Worm (Caenorhabditis elegans) whole organism, late embryonic: ENCODE measurements around the gene jmjd-3.3.

Experiments used
- C08G9.2 ChIP-seq: sonication (generic microtip); optimal IDR thresholded peaks from 2 replicates; lab custom pipeline; 2016; ENCODE audit warnings: mild to moderate bottlenecking, missing genetic modification characterization, moderate library complexity, missing compliant biosample characterization
- K09A11.1 ChIP-seq: sonication (generic microtip); optimal IDR thresholded peaks from 2 replicates; lab custom pipeline; 2017; ENCODE audit warnings: antibody characterized with exemption, mild to moderate bottlenecking, missing genetic modification characterization, missing compliant biosample characterization; ENCODE audit not compliant: insufficient read depth
- ahr-1 ChIP-seq: sonication (generic microtip); optimal IDR thresholded peaks from 2 replicates; lab custom pipeline; 2016; ENCODE audit warnings: missing genetic modification characterization, missing compliant biosample characterization
- ama-1 ChIP-seq: fragments of 150-350 bp; optimal IDR thresholded peaks from 2 replicates; lab custom pipeline; 2014
- ceh-18 ChIP-seq: sonication (generic microtip); optimal IDR thresholded peaks from 2 replicates; lab custom pipeline; 2016; ENCODE audit warnings: missing genetic modification characterization, missing compliant biosample characterization
- ceh-19 ChIP-seq: fragments of 200-800 bp; sonication (Bioruptor generic); optimal IDR thresholded peaks from 2 replicates; lab custom pipeline; 2018; ENCODE audit warnings: mild to moderate bottlenecking, missing genetic modification characterization, missing compliant biosample characterization
- ceh-22 ChIP-seq: sonication (generic microtip); optimal IDR thresholded peaks from 2 replicates; lab custom pipeline; 2017; ENCODE audit warnings: missing biosample characterization, missing genetic modification characterization
- ceh-34 ChIP-seq: sonication (generic microtip); optimal IDR thresholded peaks from 2 replicates; lab custom pipeline; 2016; ENCODE audit warnings: mild to moderate bottlenecking, missing genetic modification characterization, missing compliant biosample characterization
- ceh-45 ChIP-seq: fragments of 200-800 bp; sonication (Bioruptor generic); IDR thresholded peaks from 2 replicates; pipeline ENCODE4 v1.3.6; 2022; ENCODE audit warnings: missing genetic modification reagents, missing genetic modification characterization, missing compliant biosample characterization
- ceh-48 ChIP-seq: sonication (generic microtip); optimal IDR thresholded peaks from 2 replicates; lab custom pipeline; 2016; ENCODE audit warnings: missing genetic modification characterization, inconsistent platforms, missing compliant biosample characterization
- ceh-6 ChIP-seq: fragments of 200-800 bp; sonication (Bioruptor generic); optimal IDR thresholded peaks from 2 replicates; lab custom pipeline; 2018; ENCODE audit warnings: mild to moderate bottlenecking, missing genetic modification characterization, missing compliant biosample characterization
- ceh-9 ChIP-seq: sonication (generic microtip); optimal IDR thresholded peaks from 2 replicates; lab custom pipeline; 2016; ENCODE audit warnings: mild to moderate bottlenecking, missing genetic modification characterization, inconsistent platforms, missing compliant biosample characterization
- che-1 ChIP-seq: sonication (generic microtip); optimal IDR thresholded peaks from 2 replicates; lab custom pipeline; 2016; ENCODE audit warnings: mild to moderate bottlenecking, missing genetic modification characterization, missing compliant biosample characterization
- dve-1 ChIP-seq: sonication (generic microtip); optimal IDR thresholded peaks from 2 replicates; lab custom pipeline; 2017; ENCODE audit warnings: antibody characterized with exemption, mild to moderate bottlenecking, missing genetic modification characterization, missing compliant biosample characterization
- elt-2 ChIP-seq: sonication (generic microtip); optimal IDR thresholded peaks from 2 replicates; lab custom pipeline; 2016; ENCODE audit warnings: missing genetic modification reagents, missing genetic modification characterization, missing compliant biosample characterization
- eyg-1 ChIP-seq: sonication (generic microtip); optimal IDR thresholded peaks from 2 replicates; lab custom pipeline; 2016; ENCODE audit warnings: missing genotype, missing genetic modification characterization, missing compliant biosample characterization
- gmeb-2 ChIP-seq: sonication (generic microtip); optimal IDR thresholded peaks from 2 replicates; lab custom pipeline; 2016; ENCODE audit warnings: missing genetic modification characterization, inconsistent platforms, missing compliant biosample characterization
- hlh-13 ChIP-seq: fragments of 200-800 bp; sonication (Bioruptor generic); optimal IDR thresholded peaks from 2 replicates; lab custom pipeline; 2018; ENCODE audit warnings: mild to moderate bottlenecking, missing genetic modification characterization, missing compliant biosample characterization
- hlh-6 ChIP-seq: sonication (generic microtip); optimal IDR thresholded peaks from 2 replicates; lab custom pipeline; 2016; ENCODE audit warnings: missing genotype, missing genetic modification characterization, missing compliant biosample characterization
- lin-11 ChIP-seq: fragments of 200-800 bp; sonication (Bioruptor generic); optimal IDR thresholded peaks from 2 replicates; lab custom pipeline; 2018; ENCODE audit warnings: mild to moderate bottlenecking, missing genetic modification characterization, missing compliant biosample characterization
- madf-2 ChIP-seq: sonication (generic microtip); optimal IDR thresholded peaks from 2 replicates; lab custom pipeline; 2017; ENCODE audit warnings: missing genetic modification characterization, missing compliant biosample characterization
- mec-3 ChIP-seq: sonication (generic microtip); optimal IDR thresholded peaks from 2 replicates; lab custom pipeline; 2016; ENCODE audit warnings: borderline replicate concordance, missing genetic modification characterization, missing compliant biosample characterization
- nfya-1 ChIP-seq: sonication (generic microtip); optimal IDR thresholded peaks from 2 replicates; lab custom pipeline; 2017; ENCODE audit warnings: missing genetic modification characterization, mild to moderate bottlenecking, missing compliant biosample characterization, antibody characterized with exemption, moderate library complexity
- nhr-232 ChIP-seq: sonication (generic microtip); optimal IDR thresholded peaks from 2 replicates; lab custom pipeline; 2016; ENCODE audit warnings: missing genetic modification characterization, missing compliant biosample characterization
- npax-4 ChIP-seq: sonication (generic microtip); optimal IDR thresholded peaks from 2 replicates; lab custom pipeline; 2016; ENCODE audit warnings: missing genetic modification characterization, missing compliant biosample characterization
- odd-2 ChIP-seq: sonication (generic microtip); optimal IDR thresholded peaks from 2 replicates; lab custom pipeline; 2017; ENCODE audit warnings: antibody characterized with exemption, mild to moderate bottlenecking, missing genetic modification characterization, missing compliant biosample characterization
- pag-3 ChIP-seq: sonication (generic microtip); optimal IDR thresholded peaks from 2 replicates; lab custom pipeline; 2016; ENCODE audit warnings: missing compliant biosample characterization, missing genetic modification characterization, borderline replicate concordance
- pat-9 ChIP-seq: fragments of 200-800 bp; sonication (Bioruptor generic); optimal IDR thresholded peaks from 2 replicates; lab custom pipeline; 2018; ENCODE audit warnings: mild to moderate bottlenecking, missing genetic modification characterization, moderate library complexity, missing compliant biosample characterization
- pha-2 ChIP-seq: sonication (generic microtip); optimal IDR thresholded peaks from 2 replicates; lab custom pipeline; 2017; ENCODE audit warnings: mild to moderate bottlenecking, missing genetic modification characterization, missing compliant biosample characterization
- pqm-1 ChIP-seq: sonication (generic microtip); optimal IDR thresholded peaks from 2 replicates; lab custom pipeline; 2016; ENCODE audit warnings: missing genetic modification characterization, missing compliant biosample characterization
- sox-2 ChIP-seq: fragments of 200-800 bp; sonication (Bioruptor generic); IDR thresholded peaks from 2 replicates; pipeline ENCODE4 v1.3.6; 2022; ENCODE audit warnings: missing genetic modification reagents, missing genetic modification characterization, missing compliant biosample characterization
- sox-4 ChIP-seq: sonication (generic microtip); optimal IDR thresholded peaks from 2 replicates; lab custom pipeline; 2017; ENCODE audit warnings: mild to moderate bottlenecking, missing genetic modification characterization, inconsistent platforms, missing compliant biosample characterization
- syd-9 ChIP-seq: sonication (generic microtip); optimal IDR thresholded peaks from 2 replicates; lab custom pipeline; 2016; ENCODE audit warnings: mild to moderate bottlenecking, missing genetic modification characterization, moderate library complexity, missing compliant biosample characterization
- tbx-2 ChIP-seq: sonication (generic microtip); optimal IDR thresholded peaks from 2 replicates; lab custom pipeline; 2016; ENCODE audit warnings: missing genetic modification characterization, missing compliant biosample characterization
- tbx-7 ChIP-seq: sonication (generic microtip); optimal IDR thresholded peaks from 2 replicates; lab custom pipeline; 2016; ENCODE audit warnings: missing genotype, missing genetic modification characterization, missing compliant biosample characterization
- ttx-3 ChIP-seq: sonication (generic microtip); optimal IDR thresholded peaks from 2 replicates; lab custom pipeline; 2016; ENCODE audit warnings: missing genetic modification reagents, missing genetic modification characterization, missing compliant biosample characterization
- unc-86 ChIP-seq: sonication (generic microtip); optimal IDR thresholded peaks from 2 replicates; lab custom pipeline; 2016; ENCODE audit warnings: missing genetic modification characterization, missing compliant biosample characterization
- ztf-16 ChIP-seq: sonication (generic microtip); optimal IDR thresholded peaks from 2 replicates; lab custom pipeline; 2017; ENCODE audit warnings: missing genetic modification characterization, missing compliant biosample characterization

Gene jmjd-3.3

DNA sequence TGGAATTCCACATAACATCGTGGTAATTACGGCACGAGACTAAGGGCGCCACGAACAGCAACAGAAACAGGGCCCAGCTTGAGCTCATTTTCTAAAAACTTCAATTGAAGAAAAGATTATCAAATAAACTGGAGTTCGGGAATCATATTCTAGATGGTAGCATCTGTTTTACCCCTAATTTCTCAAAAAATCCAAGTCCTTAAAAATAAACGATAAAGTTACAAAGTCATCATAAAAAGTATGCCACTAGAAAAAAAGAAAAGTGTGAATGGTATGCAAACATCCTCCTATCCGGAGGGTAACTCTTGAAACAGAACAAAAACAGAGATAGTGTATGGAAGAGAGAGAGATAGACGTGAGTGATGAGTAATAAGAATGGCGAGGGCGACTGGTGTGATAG, 41.1 kb downstream of the jmjd-3.3 start, which contains the start of gene efn-3:
TSS of gene efn-3 (minus strand) at position 101 of the 400 bp plus-strand sequence.
- TF ChIP-seq ceh-22 = no peak
- TF ChIP-seq ceh-6 (GFP tag; lab: Kevin White, UChicago) = no peak
- TF ChIP-seq ceh-45 (GFP tag; lab: Robert Waterston, UW) = no peak
- no peak for TF ChIP-seq elt-2 (tag; lab: Kevin White, UChicago)
- TF ChIP-seq ceh-48 (tag; lab: Kevin White, UChicago) = no peak
- no peak for TF ChIP-seq ahr-1 (tag; lab: Kevin White, UChicago)
- TF ChIP-seq syd-9 = no peak
- no peak for TF ChIP-seq dve-1 (tag; lab: Kevin White, UChicago)
- TF ChIP-seq lin-11 = no peak
- TF ChIP-seq tbx-2 = no peak
- TF ChIP-seq odd-2 (tag; lab: Kevin White, UChicago) = no peak
- no peak for TF ChIP-seq pqm-1
- TF ChIP-seq ztf-16 = no peak
- TF ChIP-seq ama-1 = no peak
- no peak for TF ChIP-seq sox-4

DNA sequence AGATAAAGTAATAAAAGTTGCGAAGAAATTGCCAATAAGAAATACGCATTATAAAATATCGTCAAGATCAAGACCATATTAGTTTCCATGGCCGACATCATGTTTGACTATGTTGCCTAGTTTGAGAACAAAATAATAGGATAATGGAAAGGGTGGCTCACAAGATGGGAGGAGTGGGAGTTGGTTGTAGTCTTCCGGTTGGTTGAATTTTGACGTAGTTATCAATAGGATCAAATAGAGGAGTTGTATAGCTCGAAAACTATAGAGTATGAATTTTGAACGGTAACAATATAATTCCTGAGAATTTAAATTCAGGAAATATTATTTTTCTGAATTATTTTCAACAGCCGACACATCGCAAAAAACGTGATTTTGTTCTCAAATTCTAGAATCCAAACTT, 45.5 kb downstream of the jmjd-3.3 start, which contains the start of gene srd-50:
TSS of gene srd-50 (minus strand) at position 101 of the 400 bp plus-strand sequence.
- TF ChIP-seq eyg-1 (tag; lab: Kevin White, UChicago) = no peak
- no peak for TF ChIP-seq tbx-2
- no peak for TF ChIP-seq dve-1 (tag; lab: Kevin White, UChicago)
- no peak for TF ChIP-seq madf-2
- TF ChIP-seq ceh-9 = no peak
- no peak for TF ChIP-seq pag-3 (tag; lab: Kevin White, UChicago)
- no peak for TF ChIP-seq npax-4 (tag; lab: Kevin White, UChicago)
- no peak for TF ChIP-seq K09A11.1
- no peak for TF ChIP-seq odd-2 (tag; lab: Kevin White, UChicago)
- TF ChIP-seq ceh-34 (tag; lab: Kevin White, UChicago) = no peak
- TF ChIP-seq nhr-232 (tag; lab: Kevin White, UChicago) = no peak
- TF ChIP-seq ttx-3 = no peak
- TF ChIP-seq sox-2 (GFP tag; lab: Robert Waterston, UW) = no peak
- TF ChIP-seq ceh-18 (tag; lab: Kevin White, UChicago) = no peak
- no peak for TF ChIP-seq hlh-6
- no peak for TF ChIP-seq elt-2 (tag; lab: Kevin White, UChicago)
- TF ChIP-seq tbx-7 (tag; lab: Kevin White, UChicago) = no peak

DNA sequence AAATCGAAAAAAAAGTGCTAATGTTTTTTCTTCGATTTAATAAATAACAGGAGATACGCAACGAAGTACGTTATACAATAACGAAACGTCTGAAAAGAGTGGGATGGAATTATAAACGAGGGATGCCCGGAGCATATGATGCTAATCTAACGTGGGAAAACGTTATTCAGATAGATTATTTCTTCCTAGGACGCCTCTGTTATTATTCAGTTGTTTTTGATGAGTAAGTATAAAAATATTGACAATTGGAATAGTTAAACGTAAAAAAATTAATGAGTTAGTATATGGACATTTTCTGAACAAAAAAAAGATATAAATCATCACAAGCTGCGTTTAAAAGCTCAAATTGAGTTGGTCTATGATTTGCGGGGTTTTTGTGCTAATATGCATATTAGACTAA, 48.6 kb downstream of the jmjd-3.3 start, which contains the start of gene srd-51:
TSS of gene srd-51 (minus strand) at position 101 of the 400 bp plus-strand sequence.
- TF ChIP-seq ceh-19 (GFP tag; lab: Kevin White, UChicago) = no peak
- no peak for TF ChIP-seq mec-3 (tag; lab: Kevin White, UChicago)
- no peak for TF ChIP-seq gmeb-2 (tag; lab: Kevin White, UChicago)
- TF ChIP-seq ceh-48 (tag; lab: Kevin White, UChicago) = no peak
- TF ChIP-seq hlh-13 (GFP tag; lab: Kevin White, UChicago) = no peak
- TF ChIP-seq nfya-1 (tag; lab: Kevin White, UChicago) = no peak
- no peak for TF ChIP-seq che-1 (tag; lab: Kevin White, UChicago)
- no peak for TF ChIP-seq unc-86 (tag; lab: Kevin White, UChicago)
- no peak for TF ChIP-seq C08G9.2 (tag; lab: Kevin White, UChicago)
- TF ChIP-seq pat-9 (tag; lab: Kevin White, UChicago) = no peak
- no peak for TF ChIP-seq ama-1
- no peak for TF ChIP-seq pha-2 (tag; lab: Kevin White, UChicago)
